Worm (Caenorhabditis elegans): ENCODE measurements around the gene vab-3.

DNA sequence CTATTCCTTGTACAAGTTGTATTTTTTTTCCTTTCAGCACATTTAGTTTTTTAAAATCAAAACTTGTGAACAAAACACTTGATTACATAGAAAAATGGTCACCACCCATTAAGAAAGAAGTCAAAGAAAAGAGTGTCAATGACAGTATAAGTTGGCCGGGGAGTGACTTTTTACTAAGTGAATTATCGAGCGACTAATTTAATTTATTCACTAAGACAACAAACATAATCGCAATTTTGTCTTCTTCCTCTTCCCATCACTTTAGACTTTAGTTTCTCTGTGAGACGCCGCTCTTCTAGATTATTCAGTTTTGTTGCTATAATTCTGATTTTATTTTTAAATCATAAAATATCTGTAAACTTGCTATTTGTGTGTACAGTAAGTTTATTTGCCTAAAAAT lies 14.4 kb downstream of the vab-3 start:
- TF ChIP-seq hlh-4 (tag; optimal IDR thresholded peaks at IDR 0.05) (no peak), pag-3 (tag; optimal IDR thresholded peaks at IDR 0.05; ENCODE audit: borderline replicate concordance, insufficient read depth) (no peak), mep-1 (tag; optimal IDR thresholded peaks at IDR 0.05) (no peak), jun-1 (tag; optimal IDR thresholded peaks at IDR 0.05) (no peak), swsn-7 (tag; optimal IDR thresholded peaks at IDR 0.05) (no peak), ceh-82 (tag; optimal IDR thresholded peaks at IDR 0.05) (no peak)
